Fruit fly (Drosophila melanogaster): ENCODE results near the gene LysRS.

The LysRS gene

dm6 chrX:9585359-9586002 lies 23.2 kb downstream of the LysRS start, which contains the start of gene Hex-A:
Gene Hex-A (plus strand): TSS chrX:9585675.
- TF ChIP-seq cnc (optimal IDR thresholded peaks at IDR 0.05): no peak
- TF ChIP-seq Crg-1 (GFP tag; optimal IDR thresholded peaks at IDR 0.05): peak; percentile 91
- peak; percentile 100 for TF ChIP-seq CG11617 (GFP tag; optimal IDR thresholded peaks at IDR 0.05)
- peak; percentile 96 for TF ChIP-seq CG5204 (GFP tag; optimal IDR thresholded peaks at IDR 0.05)
- peak; percentile 100 for TF ChIP-seq CG7101 (tag; optimal IDR thresholded peaks at IDR 0.05)
- peak; percentile 97 for TF ChIP-seq CG1620 (GFP tag; optimal IDR thresholded peaks at IDR 0.05)
- TF ChIP-seq CG33017 (tag; optimal IDR thresholded peaks at IDR 0.05): peak; percentile 98
- peak; percentile 88 for TF ChIP-seq Mnt (GFP tag; optimal IDR thresholded peaks at IDR 0.05)
- TF ChIP-seq CG7045 (GFP tag; optimal IDR thresholded peaks at IDR 0.05): peak; percentile 98
- peak; percentile 89 for TF ChIP-seq Clk (GFP tag; optimal IDR thresholded peaks at IDR 0.05)
- TF ChIP-seq CG14711 (tag; optimal IDR thresholded peaks at IDR 0.05): peak; percentile 97
- TF ChIP-seq Hr96 (GFP tag; optimal IDR thresholded peaks at IDR 0.05): peak; percentile 99
- TF ChIP-seq CG12768 (GFP tag; optimal IDR thresholded peaks at IDR 0.05): peak; percentile 98
- peak; percentile 99 for TF ChIP-seq bab1 (GFP tag; optimal IDR thresholded peaks at IDR 0.05)
- TF ChIP-seq toe (GFP tag; optimal IDR thresholded peaks at IDR 0.05): peak; percentile 95
- peak; percentile 95 for TF ChIP-seq pad (GFP tag; optimal IDR thresholded peaks at IDR 0.05)
- peak; percentile 97 for TF ChIP-seq tj (GFP tag; optimal IDR thresholded peaks at IDR 0.05)
- TF ChIP-seq kay (GFP tag; ENCODE audit: borderline replicate concordance): peak; percentile 97
- TF ChIP-seq ovo (GFP tag; optimal IDR thresholded peaks at IDR 0.05): peak; percentile 96
- peak; percentile 95 for TF ChIP-seq cic (GFP tag; optimal IDR thresholded peaks at IDR 0.05)

dm6 chrX:9584948-9585315 lies 23.8 kb downstream of the LysRS start:
- TF ChIP-seq kay (GFP tag; ENCODE audit: borderline replicate concordance) (no peak), CG5204 (GFP tag; optimal IDR thresholded peaks at IDR 0.05) (no peak), cnc (optimal IDR thresholded peaks at IDR 0.05) (no peak), CG11617 (GFP tag; optimal IDR thresholded peaks at IDR 0.05) (no peak), pad (GFP tag; optimal IDR thresholded peaks at IDR 0.05) (no peak), bab1 (GFP tag; optimal IDR thresholded peaks at IDR 0.05) (no peak), Clk (GFP tag; optimal IDR thresholded peaks at IDR 0.05) (no peak), cic (GFP tag; optimal IDR thresholded peaks at IDR 0.05) (no peak), toe (GFP tag; optimal IDR thresholded peaks at IDR 0.05) (no peak), CG7101 (tag; optimal IDR thresholded peaks at IDR 0.05) (no peak), Mnt (GFP tag; optimal IDR thresholded peaks at IDR 0.05) (no peak), CG7045 (GFP tag; optimal IDR thresholded peaks at IDR 0.05) (no peak), CG33017 (tag; optimal IDR thresholded peaks at IDR 0.05) (no peak), Crg-1 (GFP tag; optimal IDR thresholded peaks at IDR 0.05) (no peak), CG14711 (tag; optimal IDR thresholded peaks at IDR 0.05) (no peak), tj (GFP tag; optimal IDR thresholded peaks at IDR 0.05) (no peak), CG12768 (GFP tag; optimal IDR thresholded peaks at IDR 0.05) (no peak)

- TF ChIP-seq pad (GFP tag; optimal IDR thresholded peaks at IDR 0.05) (peak; percentile 100), CG33017 (tag; optimal IDR thresholded peaks at IDR 0.05) (no peak), CG7101 (tag; optimal IDR thresholded peaks at IDR 0.05) (no peak), CG7045 (GFP tag; optimal IDR thresholded peaks at IDR 0.05) (no peak), bab1 (GFP tag; optimal IDR thresholded peaks at IDR 0.05) (no peak), tj (GFP tag; optimal IDR thresholded peaks at IDR 0.05) (peak; percentile 53), Hr96 (GFP tag; optimal IDR thresholded peaks at IDR 0.05) (peak; percentile 72), ovo (GFP tag; optimal IDR thresholded peaks at IDR 0.05) (peak; percentile 99), Clk (GFP tag; optimal IDR thresholded peaks at IDR 0.05) (peak; percentile 38), cnc (optimal IDR thresholded peaks at IDR 0.05) (no peak), CG11617 (GFP tag; optimal IDR thresholded peaks at IDR 0.05) (no peak), CG5204 (GFP tag; optimal IDR thresholded peaks at IDR 0.05) (peak; percentile 30), Mnt (GFP tag; optimal IDR thresholded peaks at IDR 0.05) (peak; percentile 65), CG14711 (tag; optimal IDR thresholded peaks at IDR 0.05) (no peak), kay (GFP tag; ENCODE audit: borderline replicate concordance) (peak; percentile 76), toe (GFP tag; optimal IDR thresholded peaks at IDR 0.05) (peak; percentile 40), CG1620 (GFP tag; optimal IDR thresholded peaks at IDR 0.05) (no peak), CG12768 (GFP tag; optimal IDR thresholded peaks at IDR 0.05) (peak; percentile 82), Crg-1 (GFP tag; optimal IDR thresholded peaks at IDR 0.05) (no peak), cic (GFP tag; optimal IDR thresholded peaks at IDR 0.05) (peak; percentile 84)
These were observed 24.4 kb downstream of the LysRS start for dm6 chrX:9584104-9584947.

dm6 chrX:9583440-9584103 lies 25.1 kb downstream of the LysRS start:
- TF ChIP-seq Mnt (GFP tag; optimal IDR thresholded peaks at IDR 0.05): peak; percentile 73
- peak; percentile 52 for TF ChIP-seq tj (GFP tag; optimal IDR thresholded peaks at IDR 0.05)
- TF ChIP-seq CG1620 (GFP tag; optimal IDR thresholded peaks at IDR 0.05): peak; percentile 66
- TF ChIP-seq CG14711 (tag; optimal IDR thresholded peaks at IDR 0.05): peak; percentile 86
- TF ChIP-seq CG5204 (GFP tag; optimal IDR thresholded peaks at IDR 0.05): peak; percentile 64
- no peak for TF ChIP-seq cnc (optimal IDR thresholded peaks at IDR 0.05)
- TF ChIP-seq bab1 (GFP tag; optimal IDR thresholded peaks at IDR 0.05): peak; percentile 92
- peak; percentile 61 for TF ChIP-seq kay (GFP tag; ENCODE audit: borderline replicate concordance)
- TF ChIP-seq pad (GFP tag; optimal IDR thresholded peaks at IDR 0.05): no peak
- peak; percentile 42 for TF ChIP-seq Crg-1 (GFP tag; optimal IDR thresholded peaks at IDR 0.05)
- peak; percentile 85 for TF ChIP-seq CG33017 (tag; optimal IDR thresholded peaks at IDR 0.05)
- TF ChIP-seq CG11617 (GFP tag; optimal IDR thresholded peaks at IDR 0.05): peak; percentile 91
- no peak for TF ChIP-seq cic (GFP tag; optimal IDR thresholded peaks at IDR 0.05)
- TF ChIP-seq Clk (GFP tag; optimal IDR thresholded peaks at IDR 0.05): peak; percentile 75
- TF ChIP-seq Hr96 (GFP tag; optimal IDR thresholded peaks at IDR 0.05): peak; percentile 63
- TF ChIP-seq CG7045 (GFP tag; optimal IDR thresholded peaks at IDR 0.05): peak; percentile 85
- TF ChIP-seq ovo (GFP tag; optimal IDR thresholded peaks at IDR 0.05): peak; percentile 21
- TF ChIP-seq toe (GFP tag; optimal IDR thresholded peaks at IDR 0.05): peak; percentile 64
- peak; percentile 93 for TF ChIP-seq CG7101 (tag; optimal IDR thresholded peaks at IDR 0.05)
- TF ChIP-seq CG12768 (GFP tag; optimal IDR thresholded peaks at IDR 0.05): peak; percentile 88

Data from whole organism, adult.